Worm (Caenorhabditis elegans) whole organism, mixed stage, embryonic: ENCODE results near the gene rpt-1.

Source experiments
- elt-1 ChIP-seq: sonication (generic microtip); optimal IDR thresholded peaks from 2 replicates; lab custom pipeline; 2017; ENCODE audit warnings: missing genetic modification characterization, mild to moderate bottlenecking, missing compliant biosample characterization, antibody characterized with exemption, moderate library complexity, borderline replicate concordance; ENCODE audit not compliant: insufficient read depth
- elt-3 ChIP-seq: fragments of 150-350 bp; optimal IDR thresholded peaks from 2 replicates; lab custom pipeline; 2014; ENCODE audit warnings: missing biosample characterization, missing genetic modification characterization
- mep-1 ChIP-seq: fragments of 150-350 bp; optimal IDR thresholded peaks from 2 replicates; lab custom pipeline; 2017; ENCODE audit warnings: missing biosample characterization, missing genetic modification reagents, missing genetic modification characterization, inconsistent platforms
- nhr-237 ChIP-seq: fragments of 150-350 bp; optimal IDR thresholded peaks from 2 replicates; lab custom pipeline; 2014; ENCODE audit warnings: missing biosample characterization, missing genetic modification characterization
- nhr-28 ChIP-seq: fragments of 150-350 bp; optimal IDR thresholded peaks from 2 replicates; lab custom pipeline; 2014; ENCODE audit warnings: missing biosample characterization, missing genetic modification characterization
- snpc-4 ChIP-seq: fragments of 150-350 bp; optimal IDR thresholded peaks from 2 replicates; lab custom pipeline; 2014; ENCODE audit warnings: missing biosample characterization, missing genetic modification characterization
- ztf-11 ChIP-seq: fragments of 150-350 bp; optimal IDR thresholded peaks from 2 replicates; lab custom pipeline; 2014; ENCODE audit warnings: missing biosample characterization, missing genetic modification characterization

DNA sequence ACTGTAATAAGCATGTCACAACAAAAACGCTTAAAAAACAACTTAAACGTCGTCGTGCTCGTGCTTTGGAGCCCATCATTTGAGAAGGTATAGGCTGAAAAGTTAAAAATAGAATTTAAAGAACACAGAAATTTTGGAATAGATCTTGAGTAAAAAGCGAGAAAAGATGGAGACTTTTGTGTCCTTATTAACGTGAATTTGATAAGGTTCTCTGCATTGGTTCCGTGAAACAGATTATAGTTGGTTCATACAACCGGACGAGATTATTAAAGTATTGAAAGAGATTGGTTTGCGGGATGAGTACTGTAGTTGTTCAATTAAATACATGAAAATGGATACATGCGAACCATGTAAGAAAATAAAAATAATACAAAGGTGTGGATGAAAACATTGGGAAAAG, 44.5 kb downstream of the rpt-1 start, which contains the start of gene gpla-1:
- TF ChIP-seq elt-3 (tag; lab: Kevin White, UChicago): no peak
- TF ChIP-seq elt-1 (tag; lab: Kevin White, UChicago): no peak
- no peak for TF ChIP-seq snpc-4 (tag; lab: Kevin White, UChicago)
- no peak for TF ChIP-seq nhr-28
- no peak for TF ChIP-seq nhr-237 (tag; lab: Kevin White, UChicago)
- no peak for TF ChIP-seq ztf-11 (tag; lab: Kevin White, UChicago)
- TF ChIP-seq mep-1 (tag; lab: Kevin White, UChicago): no peak
